Worm (Caenorhabditis elegans) whole organism, L4/young adult: Measurements from ENCODE around the gene Y116A8C.33.

Experiments used
- W03F9.2 ChIP-seq: fragments of 150-350 bp; optimal IDR thresholded peaks from 2 replicates; lab custom pipeline; 2014; ENCODE audit warnings: missing biosample characterization, missing genetic modification characterization
- dao-5 ChIP-seq: sonication (generic microtip); optimal IDR thresholded peaks from 2 replicates; lab custom pipeline; 2016; ENCODE audit warnings: missing genotype, missing genetic modification characterization, moderate library complexity, missing compliant biosample characterization
- him-1 ChIP-seq: sonication (generic microtip); optimal IDR thresholded peaks from 2 replicates; lab custom pipeline; 2016; ENCODE audit warnings: missing genotype, missing genetic modification reagents, missing genetic modification characterization, missing compliant biosample characterization

Y116A8C.33 gene

DNA sequence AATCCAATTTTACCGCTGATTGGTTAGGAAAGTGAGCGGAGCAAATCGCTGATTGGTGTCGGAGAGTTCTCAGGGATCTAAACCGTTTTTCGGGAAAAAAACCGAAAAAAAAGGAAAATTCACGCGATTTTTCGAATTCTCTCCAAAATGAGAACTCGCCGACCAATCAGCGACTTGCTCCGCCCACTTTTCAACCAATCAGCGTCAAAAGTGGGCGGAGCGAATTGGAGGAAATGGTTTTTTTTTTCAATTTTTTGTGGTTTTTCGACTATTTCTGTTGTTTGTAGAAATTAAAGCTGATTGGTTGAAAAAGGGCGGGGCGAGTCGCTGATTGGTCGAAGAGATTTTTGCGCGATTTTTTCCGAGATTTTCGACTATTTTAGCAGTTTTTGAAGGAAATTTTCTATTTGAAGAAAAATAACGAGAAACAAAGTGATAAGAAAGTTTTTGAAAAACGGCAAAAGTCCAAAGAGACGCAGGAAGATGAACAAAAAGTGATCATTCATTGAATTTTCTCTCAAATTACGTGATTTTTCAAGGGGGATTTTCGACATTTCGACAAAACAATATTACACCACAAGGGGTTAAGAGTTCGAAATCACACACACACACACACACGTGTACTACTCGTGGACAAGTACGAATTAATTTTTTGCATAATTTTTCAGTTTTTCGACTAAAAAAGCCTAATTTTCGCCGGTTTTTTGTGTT lies 11.1 kb upstream of the Y116A8C.33 start:
- no peak for TF ChIP-seq him-1 (tag; lab: Kevin White, UChicago)
- TF ChIP-seq W03F9.2 (tag; lab: Kevin White, UChicago): no peak
- TF ChIP-seq dao-5 (tag; lab: Kevin White, UChicago): no peak

DNA sequence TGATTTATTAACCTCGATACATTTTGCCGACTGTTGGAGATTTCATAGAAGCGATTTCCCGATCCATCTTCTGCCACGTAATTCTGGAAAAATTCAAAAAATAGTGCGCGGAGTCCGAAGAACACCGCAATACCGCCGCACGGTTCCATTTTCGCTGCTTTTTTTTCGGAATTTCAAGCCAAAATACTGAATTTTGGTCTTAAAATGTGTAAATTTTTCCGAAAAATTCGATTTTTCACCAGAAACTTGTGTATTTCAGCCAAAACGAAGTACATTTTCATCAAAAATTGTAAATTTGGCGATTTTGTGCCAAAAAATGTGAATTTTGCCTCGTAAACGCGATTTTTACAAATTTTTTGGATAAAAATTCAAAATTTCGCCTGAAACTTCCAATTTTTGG lies 8.8 kb upstream of the Y116A8C.33 start:
- TF ChIP-seq W03F9.2 (tag; lab: Kevin White, UChicago): no peak
- no peak for TF ChIP-seq him-1 (tag; lab: Kevin White, UChicago)
- TF ChIP-seq dao-5 (tag; lab: Kevin White, UChicago): no peak

DNA sequence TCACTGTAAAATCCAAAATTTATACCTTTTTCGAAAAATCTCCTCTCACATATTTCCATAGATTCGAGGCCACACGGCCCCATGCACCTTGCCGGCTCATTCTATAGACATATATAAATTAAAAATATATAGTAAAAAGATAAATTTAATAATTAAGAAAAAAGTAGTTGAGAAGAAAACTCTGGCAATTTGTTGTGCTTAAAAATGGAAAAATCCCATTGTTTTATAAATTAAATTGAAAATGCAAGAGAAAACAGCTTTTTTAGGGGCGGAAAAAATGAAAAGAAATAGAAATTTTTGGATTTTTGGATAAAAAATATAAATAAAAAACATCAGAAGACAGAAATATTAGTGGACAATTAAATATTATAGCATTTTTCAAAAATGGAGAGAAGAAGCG lies 8.3 kb upstream of the Y116A8C.33 start, which contains the start of gene Y116A8C.30:
Gene Y116A8C.30, minus strand, starts transcription at position 101 of the 400 bp plus-strand sequence.
- TF ChIP-seq dao-5 (tag; lab: Kevin White, UChicago) (no peak), W03F9.2 (tag; lab: Kevin White, UChicago) (no peak)

DNA sequence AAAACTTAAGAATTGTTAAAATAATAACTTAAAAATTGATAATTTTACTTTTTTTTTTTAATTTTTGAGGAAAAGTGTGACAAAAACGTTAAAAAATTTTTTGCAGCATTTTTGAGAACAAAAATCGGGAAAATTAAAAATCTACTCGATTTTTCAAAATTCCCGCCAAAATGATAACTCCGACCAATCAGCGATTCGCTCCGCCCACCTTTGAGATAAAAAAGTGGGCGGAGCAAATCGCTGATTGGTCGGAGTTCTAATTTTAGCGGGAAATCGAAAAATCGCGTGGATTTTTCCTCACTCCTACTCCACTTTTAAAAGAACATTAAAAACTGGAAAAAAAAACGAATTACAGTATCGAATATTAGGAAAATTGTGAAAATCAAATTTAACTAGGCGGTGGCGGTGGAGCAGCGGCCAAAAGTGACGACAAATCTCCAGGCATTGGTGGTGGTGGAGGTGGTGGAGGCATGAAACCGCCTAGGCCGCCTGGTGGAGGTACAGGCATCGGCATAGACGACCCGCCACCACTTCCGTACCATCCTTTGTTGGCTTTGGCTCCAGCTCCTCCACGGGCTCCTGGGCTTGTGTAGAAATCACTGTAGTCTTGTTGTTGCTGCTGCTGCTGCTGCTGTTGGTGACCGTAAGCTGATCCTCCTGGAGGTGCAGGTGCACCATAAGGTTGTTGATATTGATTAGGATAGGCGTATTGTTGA lies 7.6 kb upstream of the Y116A8C.33 start:
- TF ChIP-seq him-1 (tag; lab: Kevin White, UChicago): no peak
- no peak for TF ChIP-seq W03F9.2 (tag; lab: Kevin White, UChicago)
- TF ChIP-seq dao-5 (tag; lab: Kevin White, UChicago): no peak

DNA sequence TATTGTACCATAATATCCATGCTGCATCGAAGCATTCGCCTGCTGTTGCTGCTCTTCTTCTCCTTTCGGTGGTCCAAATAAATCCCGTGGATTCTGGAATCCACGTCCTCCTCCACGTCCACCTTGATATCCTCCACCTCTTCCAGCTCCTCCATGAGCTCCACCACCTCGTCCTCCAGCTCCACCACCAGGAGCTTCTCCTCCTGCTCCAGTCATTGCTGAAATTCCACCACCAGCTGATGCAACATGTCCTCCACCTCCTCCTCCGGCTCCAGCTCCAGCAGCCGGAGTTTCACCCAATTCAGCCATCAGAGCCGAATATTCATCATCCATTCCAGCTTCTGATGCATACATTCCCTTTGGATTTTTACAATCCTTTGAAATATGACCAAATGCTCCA lies 6.3 kb upstream of the Y116A8C.33 start:
- TF ChIP-seq dao-5 (tag; lab: Kevin White, UChicago) (no peak), him-1 (tag; lab: Kevin White, UChicago) (no peak), W03F9.2 (tag; lab: Kevin White, UChicago) (no peak)

DNA sequence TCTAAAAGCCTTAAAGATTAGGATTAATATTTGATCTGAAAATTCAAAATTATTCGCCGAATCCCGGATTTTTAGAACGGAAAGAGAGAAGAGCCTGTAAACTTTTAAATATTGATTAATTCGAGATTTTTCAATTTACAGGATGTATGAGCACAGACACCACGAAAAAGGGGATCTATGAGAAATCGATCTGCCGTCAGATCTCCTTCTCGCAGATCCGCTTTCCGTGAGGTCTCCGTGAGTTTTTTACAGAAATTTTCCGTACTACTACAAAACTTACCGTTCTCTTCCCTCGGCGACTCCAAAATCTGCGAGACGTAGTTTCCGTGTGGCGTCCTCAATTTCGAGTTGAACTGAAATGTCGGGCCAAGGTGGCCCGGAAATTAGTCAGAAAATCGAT lies 3.7 kb upstream of the Y116A8C.33 start:
- TF ChIP-seq W03F9.2 (tag; lab: Kevin White, UChicago): no peak
- no peak for TF ChIP-seq dao-5 (tag; lab: Kevin White, UChicago)
- no peak for TF ChIP-seq him-1 (tag; lab: Kevin White, UChicago)

DNA sequence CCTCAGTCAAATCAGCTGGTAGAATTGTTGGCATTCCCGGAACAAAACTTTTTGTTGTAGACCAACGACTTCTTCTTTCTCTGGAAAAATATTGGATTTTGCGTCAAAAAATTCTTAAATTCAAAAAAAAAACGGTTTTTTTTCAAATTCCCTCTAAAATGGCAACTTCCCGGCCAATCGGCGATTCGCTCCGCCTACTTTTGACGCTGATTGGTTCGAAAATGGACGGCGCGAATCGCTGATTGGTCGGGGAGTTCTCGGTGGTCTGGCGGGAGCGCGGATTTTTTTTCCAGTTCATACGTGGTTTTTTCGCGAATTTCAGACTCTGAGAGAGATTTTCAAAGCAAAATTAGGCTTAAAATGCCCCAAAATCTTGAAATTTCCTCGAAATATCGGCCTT lies 3.1 kb upstream of the Y116A8C.33 start:
- TF ChIP-seq W03F9.2 (tag; lab: Kevin White, UChicago) (no peak), him-1 (tag; lab: Kevin White, UChicago) (no peak), dao-5 (tag; lab: Kevin White, UChicago) (no peak)

DNA sequence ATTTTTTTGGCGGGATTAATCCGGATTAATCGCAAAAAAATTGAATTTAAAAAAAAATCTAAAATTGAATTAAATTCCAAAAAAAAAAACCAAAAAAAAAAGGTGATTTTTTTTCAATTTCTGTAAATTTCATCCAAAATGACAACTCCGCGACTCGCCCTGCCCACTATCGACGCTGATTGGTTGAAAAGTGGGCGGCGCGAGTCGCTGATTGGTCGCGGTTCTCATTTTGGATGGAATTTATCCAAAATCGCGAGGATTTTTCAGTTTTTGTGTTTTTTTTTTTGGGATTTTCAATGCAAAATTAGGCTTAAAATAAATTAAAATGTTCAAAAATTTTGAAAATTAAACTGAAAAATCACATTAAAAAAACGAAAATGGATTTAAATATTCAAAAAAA lies 2.5 kb upstream of the Y116A8C.33 start:
- no peak for TF ChIP-seq dao-5 (tag; lab: Kevin White, UChicago)
- TF ChIP-seq W03F9.2 (tag; lab: Kevin White, UChicago): no peak
- no peak for TF ChIP-seq him-1 (tag; lab: Kevin White, UChicago)

DNA sequence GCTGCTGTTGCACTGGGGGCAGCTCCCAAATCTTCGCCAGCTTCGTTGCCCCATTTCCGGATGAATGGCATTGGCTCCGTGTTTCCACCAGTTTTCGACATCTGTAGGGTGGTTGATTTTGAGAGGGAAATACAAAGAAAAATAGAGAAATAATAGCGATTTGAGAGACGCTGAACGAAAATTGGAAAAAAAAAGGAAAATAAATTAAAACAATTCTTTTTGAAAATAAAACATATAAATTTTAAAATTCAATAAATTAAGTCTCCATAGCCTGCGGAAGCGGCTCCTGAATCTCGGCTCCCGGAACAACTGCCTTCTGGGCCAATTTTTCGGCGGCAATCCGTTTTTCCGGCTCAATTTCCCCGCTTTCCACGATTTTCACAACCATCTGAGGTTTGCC lies 1.0 kb upstream of the Y116A8C.33 start, which contains the start of gene sfa-1:
Gene sfa-1, minus strand, starts transcription at position 101 of the 400 bp plus-strand sequence.
- no peak for TF ChIP-seq dao-5 (tag; lab: Kevin White, UChicago)
- TF ChIP-seq W03F9.2 (tag; lab: Kevin White, UChicago): no peak
- no peak for TF ChIP-seq him-1 (tag; lab: Kevin White, UChicago)

DNA sequence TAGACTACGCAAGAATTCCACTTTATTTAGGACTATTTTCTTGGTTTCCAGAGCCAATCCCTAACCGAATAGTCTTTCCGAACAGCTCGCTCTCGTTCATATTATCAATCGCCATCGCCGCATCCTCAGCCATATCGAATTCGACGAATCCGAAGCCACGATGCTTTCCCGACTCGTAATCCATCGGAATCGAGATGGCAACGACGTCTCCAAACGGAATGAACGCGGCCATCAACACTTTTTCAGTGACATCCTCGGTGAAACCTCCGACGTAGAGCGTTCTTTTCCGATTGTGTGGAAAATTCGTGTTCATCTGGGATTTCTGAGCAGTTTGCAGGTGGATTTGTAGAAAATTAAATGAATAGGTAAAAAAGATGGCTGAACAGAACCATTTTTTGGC lies 4.4 kb downstream of the Y116A8C.33 start, which contains the start of gene cyn-13:
Gene cyn-13, minus strand, starts transcription at position 313 of the 400 bp plus-strand sequence.
- TF ChIP-seq him-1 (tag; lab: Kevin White, UChicago) (no peak), W03F9.2 (tag; lab: Kevin White, UChicago) (no peak), dao-5 (tag; lab: Kevin White, UChicago) (no peak)

DNA sequence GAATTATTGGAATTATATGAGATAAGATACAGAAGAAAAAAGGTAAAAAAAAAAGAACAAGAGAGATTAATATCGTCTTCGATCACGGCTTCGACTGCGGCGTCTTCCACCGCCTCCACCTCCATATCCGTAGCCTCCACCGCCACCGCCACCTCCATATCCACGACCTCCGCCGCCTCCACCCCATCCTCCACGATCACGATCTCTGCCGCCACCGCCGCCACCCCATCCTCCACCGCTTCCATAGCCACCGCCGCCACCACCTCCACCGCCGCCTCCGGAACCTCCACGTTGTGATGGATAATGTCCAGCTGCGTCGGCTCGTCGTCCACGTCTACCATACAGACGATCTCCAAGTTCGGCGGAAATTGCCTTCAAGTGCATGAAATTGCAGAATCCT lies 4.9 kb downstream of the Y116A8C.33 start:
- no peak for TF ChIP-seq him-1 (tag; lab: Kevin White, UChicago)
- TF ChIP-seq W03F9.2 (tag; lab: Kevin White, UChicago): no peak
- no peak for TF ChIP-seq dao-5 (tag; lab: Kevin White, UChicago)

DNA sequence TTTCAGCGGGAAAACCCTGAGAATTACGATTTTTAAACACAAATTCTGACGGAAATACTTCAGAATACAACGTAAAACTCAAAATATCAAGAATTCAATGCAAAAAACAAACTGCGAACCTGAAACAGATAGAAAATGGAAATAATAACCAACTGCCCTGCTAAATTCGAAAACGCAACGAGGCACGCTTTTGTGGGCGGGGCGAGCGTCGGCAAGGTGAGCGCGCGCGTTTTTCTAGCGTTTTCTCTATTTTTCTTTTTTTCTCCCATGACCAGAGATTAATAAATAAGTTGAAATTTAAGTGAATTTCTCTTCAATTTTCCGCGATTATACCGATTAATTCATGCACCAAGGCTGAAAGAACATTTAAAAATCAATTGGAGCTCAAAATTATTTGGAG lies 6.7 kb downstream of the Y116A8C.33 start, which contains the start of gene uaf-2:
Gene uaf-2, minus strand, starts transcription at position 183 of the 400 bp plus-strand sequence.
- peak; percentile 30 for TF ChIP-seq W03F9.2 (tag; lab: Kevin White, UChicago)
- TF ChIP-seq him-1 (tag; lab: Kevin White, UChicago): no peak

DNA sequence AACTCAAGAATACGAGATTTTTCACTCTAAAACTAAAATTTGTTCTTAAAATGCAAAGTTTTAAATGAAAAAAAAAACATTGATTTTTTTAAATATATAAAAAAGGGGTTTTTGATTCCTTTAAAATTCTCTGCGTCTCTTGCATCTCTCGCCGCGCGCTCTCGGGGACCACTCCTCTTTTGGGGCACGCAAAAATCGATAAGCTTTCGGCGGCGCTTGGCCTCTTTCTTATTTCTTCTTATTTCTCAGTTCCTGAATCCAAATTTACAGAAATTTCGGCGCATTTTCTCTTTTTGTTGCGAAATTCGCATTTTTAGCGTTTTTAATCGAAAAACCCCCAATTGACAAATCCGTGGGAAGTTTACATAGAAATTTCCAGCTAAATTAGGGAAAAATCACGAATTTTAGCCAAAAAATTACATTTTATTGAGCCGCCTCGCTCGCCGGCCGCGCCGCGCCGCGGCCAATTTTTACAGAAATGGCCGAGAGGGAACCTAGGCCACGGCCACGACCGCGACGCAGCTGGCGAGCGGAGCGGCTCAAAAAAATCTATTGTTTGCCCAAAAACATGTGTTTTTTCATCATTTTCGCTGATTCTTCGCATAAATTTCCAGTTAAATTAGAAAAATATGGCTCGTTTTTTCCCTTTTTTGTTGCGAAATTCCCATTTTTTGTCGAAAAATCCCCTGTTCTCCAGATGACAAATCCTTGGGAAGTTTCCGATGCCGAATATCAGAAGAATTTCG lies 7.2 kb downstream of the Y116A8C.33 start, which contains the start of gene itsn-1:
Gene itsn-1, plus strand, starts transcription at position 696 of the 746 bp plus-strand sequence.
- TF ChIP-seq dao-5 (tag; lab: Kevin White, UChicago) (no peak), W03F9.2 (tag; lab: Kevin White, UChicago) (no peak), him-1 (tag; lab: Kevin White, UChicago) (no peak)
